Fruit fly (Drosophila melanogaster): Measurements from ENCODE around the gene ppk21.

ppk21 gene

DNA sequence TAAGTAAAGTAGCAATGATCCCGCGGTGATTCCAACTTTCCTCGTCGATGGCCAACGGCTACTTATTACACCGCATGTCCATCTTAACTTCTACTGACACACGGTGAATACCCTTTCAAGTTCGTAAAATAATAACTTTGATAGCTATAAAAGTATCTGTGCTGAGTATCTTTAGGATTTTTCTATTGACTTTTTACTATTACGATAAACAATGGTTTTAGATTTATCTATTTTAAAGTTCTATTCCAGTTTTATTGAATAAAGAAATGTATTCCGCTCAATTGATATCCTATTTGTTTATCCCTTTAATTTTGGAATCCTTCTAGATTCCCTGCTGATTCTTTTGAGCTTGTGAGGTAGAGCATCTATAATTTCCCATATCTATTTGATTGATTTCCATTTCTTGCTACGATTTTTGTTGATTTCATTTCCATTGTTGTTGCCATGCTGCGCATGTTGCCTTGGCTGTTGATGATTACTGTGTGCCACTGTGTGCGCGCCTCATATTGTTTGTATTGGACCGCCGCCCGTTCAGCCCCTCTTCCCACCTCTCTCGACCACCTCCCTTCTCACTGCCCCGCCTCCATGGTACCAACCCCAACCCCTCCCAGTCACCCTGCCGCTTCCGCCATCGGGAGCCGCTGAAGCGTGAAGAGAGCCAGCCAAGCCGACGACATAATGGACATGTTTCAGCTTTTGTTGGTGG, 25.4 kb downstream of the ppk21 start:
- TF ChIP-seq foxo (GFP tag; optimal IDR thresholded peaks at IDR 0.05) = no peak
- no peak for TF ChIP-seq rgr (GFP tag; optimal IDR thresholded peaks at IDR 0.05)
- no peak for TF ChIP-seq sage (GFP tag; optimal IDR thresholded peaks at IDR 0.05)
- TF ChIP-seq Vsx2 (GFP tag; optimal IDR thresholded peaks at IDR 0.05; ENCODE audit: partially characterized antibody) = no peak
- TF ChIP-seq jim (GFP tag; optimal IDR thresholded peaks at IDR 0.05) = no peak
- no peak for TF ChIP-seq h (GFP tag; optimal IDR thresholded peaks at IDR 0.05)
- TF ChIP-seq Hr78 (GFP tag; optimal IDR thresholded peaks at IDR 0.05) = no peak
- TF ChIP-seq Hnf4 (GFP tag; optimal IDR thresholded peaks at IDR 0.05) = no peak
- TF ChIP-seq Myc (optimal IDR thresholded peaks at IDR 0.05) = no peak
- TF ChIP-seq woc (GFP tag; optimal IDR thresholded peaks at IDR 0.05) = no peak
- TF ChIP-seq CG32264 (GFP tag; optimal IDR thresholded peaks at IDR 0.05) = no peak
- TF ChIP-seq HLH106 (tag; optimal IDR thresholded peaks at IDR 0.05) = no peak
- no peak for TF ChIP-seq Hr83 (GFP tag; optimal IDR thresholded peaks at IDR 0.05; ENCODE audit: poor library complexity, severe bottlenecking)
- no peak for TF ChIP-seq tai (GFP tag; optimal IDR thresholded peaks at IDR 0.05)

- peak in 1 of 2 experiments; percentile 26 for TF ChIP-seq foxo (GFP tag; optimal IDR thresholded peaks at IDR 0.05)
- TF ChIP-seq h (GFP tag; optimal IDR thresholded peaks at IDR 0.05) = peak; percentile 11
- TF ChIP-seq sv (GFP tag; optimal IDR thresholded peaks at IDR 0.05) = peak; percentile 30
- no peak for TF ChIP-seq Hr83 (GFP tag; optimal IDR thresholded peaks at IDR 0.05; ENCODE audit: poor library complexity, severe bottlenecking)
- TF ChIP-seq rgr (GFP tag; optimal IDR thresholded peaks at IDR 0.05) = peak; percentile 23
- TF ChIP-seq ey (GFP tag; optimal IDR thresholded peaks at IDR 0.05) = peak; percentile 18
- peak; percentile 22 for TF ChIP-seq fru (GFP tag; optimal IDR thresholded peaks at IDR 0.05)
- TF ChIP-seq HLH106 (tag; optimal IDR thresholded peaks at IDR 0.05) = peak; percentile 30
- no peak for TF ChIP-seq br (GFP tag; optimal IDR thresholded peaks at IDR 0.05)
Measured at dm6 chr3R:29690539-29690852, 25.9 kb downstream of the ppk21 start.

dm6 chr3R:29690960-29691527, 26.5 kb downstream of the ppk21 start:
- TF ChIP-seq Hr83 (GFP tag; optimal IDR thresholded peaks at IDR 0.05; ENCODE audit: poor library complexity, severe bottlenecking) (no peak), dl (GFP tag; optimal IDR thresholded peaks at IDR 0.05; ENCODE audit: insufficient read depth in 1 of 2, partially characterized antibody in 2 of 2) (peak; percentile 80 to 89), Vsx2 (GFP tag; optimal IDR thresholded peaks at IDR 0.05; ENCODE audit: partially characterized antibody) (peak; percentile 57), Myc (optimal IDR thresholded peaks at IDR 0.05) (no peak), tai (GFP tag; optimal IDR thresholded peaks at IDR 0.05) (no peak), Dif (GFP tag; optimal IDR thresholded peaks at IDR 0.05; ENCODE audit: partially characterized antibody) (peak; percentile 89), foxo (GFP tag; optimal IDR thresholded peaks at IDR 0.05) (no peak), dsf (GFP tag; optimal IDR thresholded peaks at IDR 0.05; ENCODE audit: borderline replicate concordance) (no peak), lola (GFP tag; optimal IDR thresholded peaks at IDR 0.05) (no peak)

DNA sequence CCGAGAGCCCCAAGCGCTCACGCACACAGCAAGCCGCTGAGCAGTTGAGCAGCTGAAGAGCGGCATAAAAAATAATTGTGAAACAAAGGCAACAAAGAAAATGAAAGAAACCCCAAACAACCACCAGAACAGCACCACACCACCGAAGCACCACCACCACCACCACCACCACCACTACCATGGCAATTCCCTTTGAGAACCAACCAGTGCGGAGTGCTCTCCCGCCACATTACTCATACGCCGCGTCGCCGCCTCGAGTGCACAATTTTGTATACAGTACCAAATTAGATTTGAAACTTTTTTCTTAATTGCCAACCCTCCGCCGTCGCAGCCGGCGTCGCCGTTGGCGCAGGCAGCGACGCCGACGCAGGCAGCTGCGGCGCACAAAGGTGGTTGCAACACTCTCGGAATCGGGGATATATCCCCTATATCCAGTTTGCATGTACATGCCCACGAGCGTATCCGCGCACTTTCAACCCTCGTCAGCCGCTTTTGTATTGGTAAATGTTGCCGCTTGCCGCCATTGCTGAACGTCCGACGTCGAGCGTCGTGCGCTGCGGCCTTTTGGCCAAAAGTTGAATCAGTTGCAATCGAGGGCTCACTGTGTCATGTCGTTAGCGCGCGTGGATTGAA, 27.5 kb downstream of the ppk21 start, which contains the start of gene dmrt99B:
Gene dmrt99B, plus strand, starts transcription at position 583 of the 633 bp plus-strand sequence.
- TF ChIP-seq Dfd (GFP tag; optimal IDR thresholded peaks at IDR 0.05) (peak; percentile 23), CG32264 (GFP tag; optimal IDR thresholded peaks at IDR 0.05) (no peak)

- TF ChIP-seq Dfd (GFP tag; optimal IDR thresholded peaks at IDR 0.05) (peak; percentile 94), ey (GFP tag; optimal IDR thresholded peaks at IDR 0.05) (no peak)
Measured at dm6 chr3R:29695744-29696143, 31.2 kb downstream of the ppk21 start.

DNA sequence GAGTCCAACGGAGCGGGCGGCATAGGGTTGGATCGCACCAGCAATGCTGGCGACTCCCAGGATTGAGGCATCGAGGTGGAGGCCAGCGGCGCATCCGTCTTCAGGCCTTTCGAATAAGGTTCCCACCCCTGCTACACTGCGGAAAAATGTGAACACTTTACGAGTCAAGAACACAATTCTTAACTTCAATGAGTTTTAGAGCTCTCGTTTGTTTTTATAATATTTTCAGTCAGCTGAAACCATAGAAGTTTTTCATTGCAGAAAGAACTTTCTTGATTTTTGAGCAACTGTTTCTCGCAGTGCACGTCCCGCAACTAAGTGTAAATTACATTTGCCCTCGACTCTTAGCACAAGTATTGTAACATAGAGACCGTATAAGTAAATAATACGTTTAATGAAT, 31.8 kb downstream of the ppk21 start:
- TF ChIP-seq brk (GFP tag; optimal IDR thresholded peaks at IDR 0.05) (no peak), Rel (GFP tag; optimal IDR thresholded peaks at IDR 0.05) (no peak), Rel (tag; optimal IDR thresholded peaks at IDR 0.05) (no peak), jim (GFP tag; optimal IDR thresholded peaks at IDR 0.05) (no peak), woc (GFP tag; optimal IDR thresholded peaks at IDR 0.05) (no peak), Hr78 (GFP tag; optimal IDR thresholded peaks at IDR 0.05) (no peak), usp (GFP tag; optimal IDR thresholded peaks at IDR 0.05) (no peak), dsf (GFP tag; optimal IDR thresholded peaks at IDR 0.05; ENCODE audit: borderline replicate concordance) (no peak), Myc (optimal IDR thresholded peaks at IDR 0.05) (no peak), Dif (GFP tag; optimal IDR thresholded peaks at IDR 0.05; ENCODE audit: partially characterized antibody) (no peak)

All from whole organism, wandering third instar larva.